Fruit fly (Drosophila melanogaster) whole organism, embryonic: ENCODE results near the gene CG17349.

Experiments
- ATbp ChIP-seq: fragments of 200-800 bp; sonication (Bioruptor generic); optimal IDR thresholded peaks from 2 replicates; lab custom pipeline; 2017; ENCODE audit warnings: missing biosample characterization, mild to moderate bottlenecking, missing genetic modification characterization, missing genetic modification reagents
- Adf1 ChIP-seq: fragments of 200-800 bp; sonication (Bioruptor generic); IDR thresholded peaks from 2 replicates; pipeline ENCODE4 v1.3.6; 2022; ENCODE audit warnings: missing biosample characterization, missing genetic modification characterization
- CG1024 ChIP-seq: fragments of 200-800 bp; sonication (Bioruptor generic); IDR thresholded peaks from 2 replicates; pipeline ENCODE4 v1.3.6; 2022; ENCODE audit warnings: missing biosample characterization, missing genetic modification characterization
- CG10543 ChIP-seq: fragments of 200-800 bp; sonication (Bioruptor generic); optimal IDR thresholded peaks from 3 replicates; lab custom pipeline; 2017; ENCODE audit warnings: missing biosample characterization, mild to moderate bottlenecking, missing genetic modification characterization, moderate library complexity
- CG10565 ChIP-seq: fragments of 200-800 bp; sonication (Bioruptor generic); optimal IDR thresholded peaks from 3 replicates; lab custom pipeline; 2016; ENCODE audit warnings: missing biosample characterization, mild to moderate bottlenecking, missing genetic modification characterization
- CG10979 ChIP-seq: fragments of 200-800 bp; sonication (Bioruptor generic); optimal IDR thresholded peaks from 2 replicates; lab custom pipeline; 2018; ENCODE audit warnings: missing biosample characterization, mild to moderate bottlenecking, missing genetic modification characterization, moderate library complexity
- CG11504 ChIP-seq: fragments of 200-800 bp; sonication (Bioruptor generic); optimal IDR thresholded peaks from 3 replicates; lab custom pipeline; 2019; ENCODE audit warnings: missing biosample characterization, mild to moderate bottlenecking, missing genetic modification characterization, moderate library complexity
- CG12071 ChIP-seq: fragments of 200-800 bp; sonication (Bioruptor generic); optimal IDR thresholded peaks from 3 replicates; lab custom pipeline; 2018; ENCODE audit warnings: missing biosample characterization, mild to moderate bottlenecking, missing genetic modification characterization
- CG12104 ChIP-seq: fragments of 200-800 bp; sonication (Bioruptor generic); optimal IDR thresholded peaks from 3 replicates; lab custom pipeline; 2016; ENCODE audit warnings: missing biosample characterization, missing genetic modification characterization
- CG12219 ChIP-seq: fragments of 200-800 bp; sonication (Bioruptor generic); optimal IDR thresholded peaks from 3 replicates; lab custom pipeline; 2018; ENCODE audit warnings: missing biosample characterization, mild to moderate bottlenecking, missing genetic modification characterization
- CG12659 ChIP-seq: fragments of 200-800 bp; sonication (Bioruptor generic); optimal IDR thresholded peaks from 3 replicates; lab custom pipeline; 2017; ENCODE audit warnings: mild to moderate bottlenecking, missing biosample characterization, missing genetic modification reagents, missing genetic modification characterization
- CG17829 ChIP-seq: fragments of 200-800 bp; optimal IDR thresholded peaks from 2 replicates; lab custom pipeline; 2019; ENCODE audit warnings: missing biosample characterization, mild to moderate bottlenecking, missing genetic modification characterization, moderate library complexity
- CG17912 ChIP-seq: fragments of 200-800 bp; sonication (Bioruptor generic); optimal IDR thresholded peaks from 2 replicates; lab custom pipeline; 2018; ENCODE audit warnings: missing biosample characterization, mild to moderate bottlenecking, missing genetic modification characterization
- CG1832 ChIP-seq: fragments of 200-800 bp; sonication (Bioruptor generic); optimal IDR thresholded peaks from 2 replicates; lab custom pipeline; 2017; ENCODE audit warnings: missing biosample characterization, mild to moderate bottlenecking, missing genetic modification characterization, inconsistent platforms
- CG2889 ChIP-seq: fragments of 200-800 bp; sonication (Bioruptor generic); IDR thresholded peaks from 3 replicates; pipeline ENCODE4 v1.3.6; 2022; ENCODE audit warnings: missing biosample characterization, missing genetic modification characterization
- CG30431 ChIP-seq: fragments of 200-800 bp; sonication (Bioruptor generic); optimal IDR thresholded peaks from 2 replicates; lab custom pipeline; 2017; ENCODE audit warnings: missing biosample characterization, missing genetic modification characterization
- CG31441 ChIP-seq: fragments of 200-800 bp; sonication (Bioruptor generic); IDR thresholded peaks from 2 replicates; pipeline ENCODE4 v1.3.6; 2022; ENCODE audit warnings: missing biosample characterization, missing genetic modification characterization
- CG4360 ChIP-seq: fragments of 200-800 bp; sonication (Bioruptor generic); IDR thresholded peaks from 2 replicates; pipeline ENCODE4 v1.3.6; 2022; ENCODE audit warnings: missing biosample characterization, missing genetic modification characterization
- CG6689 ChIP-seq: fragments of 200-800 bp; sonication (Bioruptor generic); IDR thresholded peaks from 2 replicates; pipeline ENCODE4 v1.3.6; 2022; ENCODE audit warnings: missing biosample characterization, missing genetic modification characterization
- CG8388 ChIP-seq: fragments of 200-800 bp; sonication (Bioruptor generic); optimal IDR thresholded peaks from 2 replicates; lab custom pipeline; 2019; ENCODE audit warnings: missing biosample characterization, mild to moderate bottlenecking, missing genetic modification characterization, moderate library complexity
- CG8944 ChIP-seq: fragments of 200-800 bp; sonication (Bioruptor generic); optimal IDR thresholded peaks from 3 replicates; lab custom pipeline; 2016; ENCODE audit warnings: missing biosample characterization, missing genetic modification characterization
- CG9797 ChIP-seq: fragments of 200-800 bp; sonication (Bioruptor generic); optimal IDR thresholded peaks from 3 replicates; lab custom pipeline; 2018; ENCODE audit warnings: missing biosample characterization, mild to moderate bottlenecking, missing genetic modification characterization
- D19A ChIP-seq: fragments of 200-800 bp; optimal IDR thresholded peaks from 3 replicates; lab custom pipeline; 2019; ENCODE audit warnings: missing biosample characterization, mild to moderate bottlenecking, missing genetic modification characterization, moderate library complexity
- Dip3 ChIP-seq: fragments of 200-800 bp; sonication (Bioruptor generic); optimal IDR thresholded peaks from 3 replicates; lab custom pipeline; 2016; ENCODE audit warnings: missing biosample characterization, missing genetic modification characterization
- Doc3 ChIP-seq: fragments of 200-800 bp; sonication (Bioruptor generic); IDR thresholded peaks from 3 replicates; pipeline ENCODE4 v1.3.6; 2022; ENCODE audit warnings: missing biosample characterization, missing genetic modification characterization; ENCODE audit not compliant: partially characterized antibody
- Gug ChIP-seq: fragments of 200-800 bp; sonication (Bioruptor generic); IDR thresholded peaks from 4 replicates; pipeline ENCODE4 v1.3.6; 2022; ENCODE audit warnings: missing biosample characterization, missing genetic modification characterization
- Hand ChIP-seq: fragments of 200-800 bp; sonication (Bioruptor generic); optimal IDR thresholded peaks from 2 replicates; lab custom pipeline; 2017; ENCODE audit warnings: mild to moderate bottlenecking, missing biosample characterization, missing genetic modification reagents, missing genetic modification characterization
- Jarid2 ChIP-seq: fragments of 200-800 bp; sonication (Bioruptor generic); optimal IDR thresholded peaks from 3 replicates; lab custom pipeline; 2017; ENCODE audit warnings: mild to moderate bottlenecking, missing biosample characterization, missing genetic modification reagents, missing genetic modification characterization
- Ptx1 ChIP-seq: fragments of 200-800 bp; sonication (Bioruptor generic); IDR thresholded peaks from 2 replicates; pipeline ENCODE4 v1.3.6; 2022; ENCODE audit warnings: missing biosample characterization, missing genetic modification characterization
- Trl ChIP-seq, 3 experiments: fragments of >200 bp in 2 of 3; fragments of 200-800 bp in 1 of 3; sonication (Bioruptor generic) in 1 of 3; optimal IDR thresholded peaks; 2 replicates in 1 of 3; 3 replicates in 2 of 3; lab custom pipeline; 2016 to 2017; ENCODE audit warnings: missing biosample characterization in 1 of 3, missing genetic modification characterization in 1 of 3
- Xrp1 ChIP-seq: fragments of 200-800 bp; sonication (Bioruptor generic); IDR thresholded peaks from 2 replicates; pipeline ENCODE4 v1.3.6; 2022; ENCODE audit warnings: missing biosample characterization, missing genetic modification characterization
- az2 ChIP-seq: fragments of 200-800 bp; sonication (Bioruptor generic); optimal IDR thresholded peaks from 3 replicates; lab custom pipeline; 2016; ENCODE audit warnings: missing biosample characterization, missing genetic modification characterization
- bcd ChIP-seq: fragments of 200-800 bp; sonication (Bioruptor generic); optimal IDR thresholded peaks from 2 replicates; lab custom pipeline; 2017; ENCODE audit warnings: missing biosample characterization, mild to moderate bottlenecking, missing genetic modification characterization
- cato ChIP-seq: fragments of 200-800 bp; sonication (Bioruptor generic); optimal IDR thresholded peaks from 2 replicates; lab custom pipeline; 2016; ENCODE audit warnings: missing biosample characterization, missing genetic modification characterization, borderline replicate concordance
- cg ChIP-seq: fragments of 200-800 bp; sonication (Bioruptor generic); optimal IDR thresholded peaks from 3 replicates; lab custom pipeline; 2019; ENCODE audit warnings: missing biosample characterization, mild to moderate bottlenecking, missing genetic modification characterization, moderate library complexity
- corto ChIP-seq: fragments of 200-800 bp; sonication (Bioruptor generic); optimal IDR thresholded peaks from 2 replicates; lab custom pipeline; 2016; ENCODE audit warnings: missing biosample characterization, mild to moderate bottlenecking, missing genetic modification characterization, moderate library complexity
- dmrt99B ChIP-seq: fragments of 200-800 bp; sonication (Bioruptor generic); optimal IDR thresholded peaks from 2 replicates; lab custom pipeline; 2018; ENCODE audit warnings: missing biosample characterization, mild to moderate bottlenecking, missing genetic modification characterization, moderate library complexity
- eve ChIP-seq, 2 experiments: fragments of >200 bp; optimal IDR thresholded peaks; 2 replicates each; lab custom pipeline; 2017; ENCODE audit warnings: missing biosample characterization in 2 of 2, missing genetic modification characterization in 2 of 2
- exex ChIP-seq: fragments of 200-800 bp; sonication (Bioruptor generic); optimal IDR thresholded peaks from 4 replicates; lab custom pipeline; 2018; ENCODE audit warnings: missing biosample characterization, mild to moderate bottlenecking, missing genetic modification characterization, moderate library complexity
- eyg ChIP-seq: fragments of 200-800 bp; sonication (Bioruptor generic); optimal IDR thresholded peaks from 3 replicates; lab custom pipeline; 2016; ENCODE audit warnings: missing biosample characterization, missing genetic modification characterization
- gcm2 ChIP-seq: fragments of 200-800 bp; sonication (Bioruptor generic); optimal IDR thresholded peaks from 2 replicates; lab custom pipeline; 2016; ENCODE audit warnings: missing biosample characterization, missing genetic modification characterization
- grau ChIP-seq: fragments of 200-800 bp; optimal IDR thresholded peaks from 3 replicates; lab custom pipeline; 2019; ENCODE audit warnings: missing biosample characterization, mild to moderate bottlenecking, missing genetic modification characterization, moderate library complexity
- hb ChIP-seq: fragments of 200-800 bp; sonication (Bioruptor generic); IDR thresholded peaks from 3 replicates; pipeline ENCODE4 v1.3.6; 2022; ENCODE audit warnings: missing biosample characterization, missing genetic modification characterization; ENCODE audit not compliant: partially characterized antibody
- lola ChIP-seq, 3 experiments: fragments of >200 bp in 2 of 3; fragments of 200-800 bp in 1 of 3; sonication (Bioruptor generic) in 1 of 3; optimal IDR thresholded peaks; 2 replicates each; lab custom pipeline; 2017 to 2019; ENCODE audit warnings: missing biosample characterization in 3 of 3, missing genetic modification characterization in 3 of 3, mild to moderate bottlenecking in 1 of 3, moderate library complexity in 1 of 3
- mam ChIP-seq: fragments of 200-800 bp; sonication (Bioruptor generic); optimal IDR thresholded peaks from 3 replicates; lab custom pipeline; 2016; ENCODE audit warnings: missing biosample characterization, missing genetic modification characterization
- sob ChIP-seq: fragments of 200-800 bp; sonication (Bioruptor generic); IDR thresholded peaks from 2 replicates; pipeline ENCODE4 v1.3.6; 2022; ENCODE audit warnings: missing biosample characterization, missing genetic modification characterization
- tll ChIP-seq, 2 experiments: fragments of 200-800 bp in 1 of 2; fragments of >200 bp in 1 of 2; sonication (Bioruptor generic) in 1 of 2; optimal IDR thresholded peaks; 2 replicates each; lab custom pipeline; 2017 to 2019; ENCODE audit warnings: missing biosample characterization in 2 of 2, missing genetic modification characterization in 2 of 2, mild to moderate bottlenecking in 1 of 2, moderate library complexity in 1 of 2
- trem ChIP-seq: fragments of 200-800 bp; optimal IDR thresholded peaks from 3 replicates; lab custom pipeline; 2019; ENCODE audit warnings: missing biosample characterization, mild to moderate bottlenecking, missing genetic modification characterization, moderate library complexity
- wor ChIP-seq: fragments of 200-800 bp; sonication (Bioruptor generic); IDR thresholded peaks from 2 replicates; pipeline ENCODE4 v1.3.6; 2022; ENCODE audit warnings: missing biosample characterization, missing genetic modification characterization
- zen ChIP-seq: fragments of 200-800 bp; sonication (Bioruptor generic); optimal IDR thresholded peaks from 3 replicates; lab custom pipeline; 2018; ENCODE audit warnings: missing biosample characterization, mild to moderate bottlenecking, missing genetic modification characterization, moderate library complexity

The CG17349 gene

DNA sequence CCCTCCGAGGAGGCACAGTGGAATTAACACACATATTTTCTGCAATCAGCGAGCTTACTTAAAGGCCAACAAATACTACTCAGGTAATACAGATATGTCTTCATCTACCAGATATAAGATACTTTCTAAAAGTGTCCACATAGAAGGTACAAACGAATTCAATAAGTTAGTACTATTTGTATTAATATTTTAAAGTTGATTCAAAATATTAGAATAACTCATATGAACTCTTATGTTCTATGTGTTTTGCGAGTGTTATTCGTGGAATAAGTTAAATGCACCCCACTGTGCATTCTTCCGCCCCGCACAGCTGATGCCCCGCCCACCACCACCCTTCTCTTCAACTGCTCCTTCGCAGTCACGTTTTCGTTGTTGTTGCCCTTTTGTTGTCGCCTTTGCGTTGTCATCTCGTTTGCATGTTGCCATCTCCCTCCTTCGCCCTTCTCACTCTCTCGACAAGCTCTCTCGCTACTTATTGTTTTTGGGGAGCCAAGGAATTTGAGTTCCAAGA is 8.6 kb upstream of the CG17349 start (continued):
- TF ChIP-seq CG9797 (no peak), Gug (GFP tag; lab: Robert Waterston, UW) (no peak), lola (GFP tag; optimal IDR thresholded peaks at IDR 0.05; lab: Kevin White, UChicago) (peak in 1 of 3 experiments; percentile 11), CG6689 (GFP tag; lab: Robert Waterston, UW) (no peak), Adf1 (GFP tag; lab: Robert Waterston, UW) (no peak), zen (no peak), eve (GFP tag; optimal IDR thresholded peaks at IDR 0.05; lab: Kevin White, UChicago) (no peak), cato (GFP tag; lab: Kevin White, UChicago) (no peak), Ptx1 (no peak), CG1832 (GFP tag; lab: Kevin White, UChicago) (peak; percentile 27), Jarid2 (GFP tag; lab: Kevin White, UChicago) (no peak), ATbp (GFP tag; lab: Kevin White, UChicago) (no peak), eyg (GFP tag; lab: Kevin White, UChicago) (no peak), bcd (no peak), CG12104 (no peak), hb (no peak), D19A (tag; lab: Kevin White, UChicago) (no peak), dmrt99B (tag; lab: Kevin White, UChicago) (peak; percentile 38), Xrp1 (no peak), CG12219 (GFP tag; lab: Kevin White, UChicago) (no peak), CG17912 (GFP tag; lab: Kevin White, UChicago) (no peak), trem (tag; lab: Kevin White, UChicago) (no peak), CG4360 (GFP tag; lab: Robert Waterston, UW) (peak; percentile 79; the same call in 1 of the 2 replicates), Doc3 (GFP tag; lab: Robert Waterston, UW) (no peak), CG8944 (GFP tag; lab: Kevin White, UChicago) (no peak), CG17829 (tag; lab: Kevin White, UChicago) (no peak), CG12659 (GFP tag; lab: Kevin White, UChicago) (no peak), az2 (GFP tag; lab: Kevin White, UChicago) (peak; percentile 2), grau (tag; lab: Kevin White, UChicago) (peak; percentile 35), sob (GFP tag; lab: Robert Waterston, UW) (no peak), CG10979 (tag; lab: Kevin White, UChicago) (peak; percentile 21), cg (no peak), CG30431 (no peak), gcm2 (GFP tag; lab: Kevin White, UChicago) (no peak), exex (tag; lab: Kevin White, UChicago) (no peak), CG12071 (no peak), CG31441 (0 out of 2 replicates have a peak, but pooled peaks have one; percentile 8), CG11504 (tag; lab: Kevin White, UChicago) (peak; percentile 40), Dip3 (no peak), corto (GFP tag; lab: Kevin White, UChicago) (peak; percentile 19), wor (GFP tag; lab: Robert Waterston, UW) (no peak), CG8388 (GFP tag; lab: Kevin White, UChicago) (no peak), CG10565 (no peak), mam (GFP tag; lab: Kevin White, UChicago) (no peak), Hand (GFP tag; lab: Kevin White, UChicago) (no peak), CG1024 (no peak), Trl (optimal IDR thresholded peaks at IDR 0.05; lab: Kevin White, UChicago) (peak in 1 of 2 experiments; percentile 7), Trl (GFP tag; optimal IDR thresholded peaks at IDR 0.05; lab: Kevin White, UChicago) (no peak), CG2889 (GFP tag; lab: Robert Waterston, UW) (no peak), CG10543 (no peak), tll (GFP tag; optimal IDR thresholded peaks at IDR 0.05; lab: Kevin White, UChicago) (no peak)
